Fruit fly (Drosophila melanogaster): ENCODE measurements around the gene CG18754.

The CG18754 gene

DNA sequence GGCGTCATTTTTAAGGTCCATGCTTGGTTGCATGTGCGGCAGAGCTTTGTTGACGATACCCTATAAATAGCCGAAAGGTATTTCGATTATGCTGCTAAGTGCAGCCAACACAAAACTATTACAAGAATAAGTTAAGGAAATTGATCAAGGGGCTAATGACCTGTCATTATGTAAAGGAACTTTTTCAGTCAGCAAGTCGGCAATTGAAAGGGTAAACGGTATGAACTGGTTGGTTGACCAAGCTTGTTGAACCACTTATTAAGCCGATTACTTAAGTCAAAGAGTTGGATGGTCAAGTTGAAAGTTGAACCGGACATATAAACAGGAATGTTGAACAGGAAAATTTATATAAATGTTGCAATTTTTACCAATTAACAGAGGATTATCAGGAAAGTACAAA lies 10.8 kb upstream of the CG18754 start:
- TF ChIP-seq CG12768 (GFP tag; optimal IDR thresholded peaks at IDR 0.05) (no peak), cic (GFP tag; optimal IDR thresholded peaks at IDR 0.05) (no peak), CG33017 (tag; optimal IDR thresholded peaks at IDR 0.05) (no peak), CG7101 (tag; optimal IDR thresholded peaks at IDR 0.05) (no peak), CG5204 (GFP tag; optimal IDR thresholded peaks at IDR 0.05) (no peak), CG11617 (GFP tag; optimal IDR thresholded peaks at IDR 0.05) (no peak), CG14711 (tag; optimal IDR thresholded peaks at IDR 0.05) (no peak), Hr96 (GFP tag; optimal IDR thresholded peaks at IDR 0.05) (no peak), kay (GFP tag; ENCODE audit: borderline replicate concordance) (no peak), CG1620 (GFP tag; optimal IDR thresholded peaks at IDR 0.05) (no peak), tj (GFP tag; optimal IDR thresholded peaks at IDR 0.05) (no peak), Mnt (GFP tag; optimal IDR thresholded peaks at IDR 0.05) (no peak), ovo (GFP tag; optimal IDR thresholded peaks at IDR 0.05) (no peak), pad (GFP tag; optimal IDR thresholded peaks at IDR 0.05) (no peak), bab1 (GFP tag; optimal IDR thresholded peaks at IDR 0.05) (no peak), Crg-1 (GFP tag; optimal IDR thresholded peaks at IDR 0.05) (no peak), cnc (optimal IDR thresholded peaks at IDR 0.05) (no peak), CG7045 (GFP tag; optimal IDR thresholded peaks at IDR 0.05) (no peak), toe (GFP tag; optimal IDR thresholded peaks at IDR 0.05) (no peak), Clk (GFP tag; optimal IDR thresholded peaks at IDR 0.05) (no peak)

DNA sequence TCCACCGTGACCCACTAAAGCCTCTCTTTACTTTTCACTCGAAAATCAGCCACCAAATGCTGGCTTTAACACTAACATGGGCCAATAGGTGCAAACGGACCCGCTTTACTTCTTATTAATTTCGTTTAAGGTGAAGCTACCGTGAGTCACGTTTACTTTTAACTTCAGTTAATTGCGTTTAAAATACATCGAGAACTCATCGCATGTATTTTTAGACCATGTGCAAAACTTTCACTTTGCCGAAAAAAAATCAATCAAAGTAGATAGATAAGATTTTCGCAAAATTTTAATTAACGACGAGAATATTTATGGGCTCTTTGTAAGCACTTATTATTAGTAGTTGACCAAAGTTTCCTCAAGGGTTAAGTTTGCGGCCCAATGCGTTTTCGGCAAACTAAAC lies 9.5 kb upstream of the CG18754 start:
- TF ChIP-seq bab1 (GFP tag; optimal IDR thresholded peaks at IDR 0.05): no peak
- no peak for TF ChIP-seq toe (GFP tag; optimal IDR thresholded peaks at IDR 0.05)
- TF ChIP-seq CG7045 (GFP tag; optimal IDR thresholded peaks at IDR 0.05): no peak
- TF ChIP-seq CG11617 (GFP tag; optimal IDR thresholded peaks at IDR 0.05): no peak
- TF ChIP-seq pad (GFP tag; optimal IDR thresholded peaks at IDR 0.05): no peak
- no peak for TF ChIP-seq cic (GFP tag; optimal IDR thresholded peaks at IDR 0.05)
- TF ChIP-seq CG14711 (tag; optimal IDR thresholded peaks at IDR 0.05): no peak
- no peak for TF ChIP-seq Crg-1 (GFP tag; optimal IDR thresholded peaks at IDR 0.05)
- no peak for TF ChIP-seq CG5204 (GFP tag; optimal IDR thresholded peaks at IDR 0.05)
- no peak for TF ChIP-seq ovo (GFP tag; optimal IDR thresholded peaks at IDR 0.05)
- TF ChIP-seq Mnt (GFP tag; optimal IDR thresholded peaks at IDR 0.05): no peak
- no peak for TF ChIP-seq CG33017 (tag; optimal IDR thresholded peaks at IDR 0.05)
- no peak for TF ChIP-seq Clk (GFP tag; optimal IDR thresholded peaks at IDR 0.05)
- TF ChIP-seq CG1620 (GFP tag; optimal IDR thresholded peaks at IDR 0.05): no peak
- TF ChIP-seq CG12768 (GFP tag; optimal IDR thresholded peaks at IDR 0.05): no peak

DNA sequence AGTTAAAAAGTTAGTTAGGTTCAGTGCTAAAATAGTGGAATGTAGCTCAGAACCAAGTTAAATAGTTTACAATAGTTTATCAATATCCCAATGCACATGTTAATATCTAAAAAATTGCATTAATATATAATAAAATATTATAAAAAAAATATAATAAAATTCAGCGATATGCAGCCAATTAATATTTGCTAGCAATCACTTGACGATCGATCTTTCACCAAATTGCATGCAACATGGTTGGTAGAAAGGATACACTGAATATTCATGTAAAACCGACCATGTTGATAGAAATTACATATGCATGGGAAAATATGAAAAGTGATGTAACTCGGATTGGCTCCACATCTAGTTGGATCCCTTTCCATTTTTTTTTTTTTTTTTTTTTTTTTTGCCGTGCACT lies 8.2 kb upstream of the CG18754 start:
- TF ChIP-seq CG5204 (GFP tag; optimal IDR thresholded peaks at IDR 0.05) (no peak), cnc (optimal IDR thresholded peaks at IDR 0.05) (no peak), tj (GFP tag; optimal IDR thresholded peaks at IDR 0.05) (no peak), CG33017 (tag; optimal IDR thresholded peaks at IDR 0.05) (no peak), Crg-1 (GFP tag; optimal IDR thresholded peaks at IDR 0.05) (no peak), kay (GFP tag; ENCODE audit: borderline replicate concordance) (peak; percentile 9), CG1620 (GFP tag; optimal IDR thresholded peaks at IDR 0.05) (no peak), pad (GFP tag; optimal IDR thresholded peaks at IDR 0.05) (no peak)

DNA sequence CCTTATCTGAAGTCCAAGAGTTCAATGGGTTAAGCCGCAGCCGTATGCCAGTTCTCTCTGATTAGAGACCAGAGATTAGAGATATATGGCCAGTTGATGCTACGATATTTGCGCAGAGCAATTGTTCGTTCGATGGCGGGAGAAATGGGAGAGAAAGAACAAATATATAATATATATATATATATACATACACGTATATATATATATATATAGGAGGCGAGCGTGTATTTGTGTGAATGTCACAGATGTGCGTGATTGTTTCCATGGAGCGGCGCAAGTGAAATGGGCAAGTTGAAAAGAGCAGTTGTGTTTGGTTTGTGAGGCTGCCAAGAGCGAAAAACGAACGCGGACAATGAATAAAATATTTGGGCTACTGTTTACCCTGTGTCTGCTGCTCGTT lies 6.8 kb upstream of the CG18754 start, which contains the start of gene GILT3:
GILT3 (plus strand) TSS at position 301 of the 400 bp plus-strand sequence.
- TF ChIP-seq tj (GFP tag; optimal IDR thresholded peaks at IDR 0.05) (no peak), CG5204 (GFP tag; optimal IDR thresholded peaks at IDR 0.05) (no peak), Clk (GFP tag; optimal IDR thresholded peaks at IDR 0.05) (no peak), kay (GFP tag; ENCODE audit: borderline replicate concordance) (no peak), CG12768 (GFP tag; optimal IDR thresholded peaks at IDR 0.05) (no peak), CG1620 (GFP tag; optimal IDR thresholded peaks at IDR 0.05) (no peak), cnc (optimal IDR thresholded peaks at IDR 0.05) (no peak), bab1 (GFP tag; optimal IDR thresholded peaks at IDR 0.05) (no peak), pad (GFP tag; optimal IDR thresholded peaks at IDR 0.05) (no peak), CG7045 (GFP tag; optimal IDR thresholded peaks at IDR 0.05) (no peak), cic (GFP tag; optimal IDR thresholded peaks at IDR 0.05) (no peak), toe (GFP tag; optimal IDR thresholded peaks at IDR 0.05) (no peak)

DNA sequence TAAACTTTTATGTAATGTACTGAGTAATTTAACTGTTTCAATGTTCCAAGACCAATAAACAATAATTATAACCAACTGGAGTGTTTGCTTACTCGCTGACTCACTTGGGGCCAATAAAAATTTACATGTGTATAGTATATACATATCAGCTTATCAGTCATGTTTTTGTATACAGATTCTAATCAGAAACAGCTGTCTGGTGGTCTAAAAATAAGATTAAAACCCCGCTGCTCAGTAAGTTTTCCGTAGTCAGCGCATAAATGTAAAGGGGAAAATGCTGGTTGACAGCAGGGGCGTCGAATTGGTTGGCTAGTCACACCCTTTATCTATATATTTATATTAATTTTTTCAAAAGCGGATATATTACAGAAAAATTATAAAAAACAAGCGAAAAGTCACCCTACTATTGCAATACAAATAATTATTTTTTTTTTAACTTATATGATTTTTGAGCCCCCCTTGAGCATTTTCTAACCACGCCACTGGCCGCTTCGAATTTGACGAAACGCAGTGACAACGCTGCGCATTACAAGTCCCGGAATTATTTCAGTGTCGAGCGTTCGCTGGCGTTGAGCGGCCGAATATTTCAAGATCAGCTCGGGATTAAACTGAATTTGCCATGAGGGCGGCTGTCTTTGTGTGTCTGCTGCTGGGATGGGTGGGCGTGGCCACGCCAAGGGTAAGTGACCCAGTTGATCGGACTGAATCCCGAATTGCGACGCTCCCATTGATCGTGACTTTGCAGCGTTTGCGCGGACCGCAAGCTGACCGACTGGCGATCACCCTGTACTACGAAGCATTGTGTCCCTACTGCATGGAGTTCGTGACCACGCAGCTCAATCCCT lies 5.3 kb upstream of the CG18754 start, which contains the start of gene GILT2:
GILT2 (plus strand) TSS at position 547 of the 845 bp plus-strand sequence.
- TF ChIP-seq Mnt (GFP tag; optimal IDR thresholded peaks at IDR 0.05): peak; percentile 77
- peak; percentile 89 for TF ChIP-seq CG33017 (tag; optimal IDR thresholded peaks at IDR 0.05)
- TF ChIP-seq toe (GFP tag; optimal IDR thresholded peaks at IDR 0.05): peak; percentile 81
- TF ChIP-seq CG11617 (GFP tag; optimal IDR thresholded peaks at IDR 0.05): peak; percentile 95
- peak; percentile 85 for TF ChIP-seq ovo (GFP tag; optimal IDR thresholded peaks at IDR 0.05)
- TF ChIP-seq CG1620 (GFP tag; optimal IDR thresholded peaks at IDR 0.05): peak; percentile 89
- peak; percentile 82 for TF ChIP-seq cic (GFP tag; optimal IDR thresholded peaks at IDR 0.05)
- TF ChIP-seq Hr96 (GFP tag; optimal IDR thresholded peaks at IDR 0.05): peak; percentile 79
- peak; percentile 97 for TF ChIP-seq bab1 (GFP tag; optimal IDR thresholded peaks at IDR 0.05)
- TF ChIP-seq tj (GFP tag; optimal IDR thresholded peaks at IDR 0.05): peak; percentile 94
- peak; percentile 85 for TF ChIP-seq CG5204 (GFP tag; optimal IDR thresholded peaks at IDR 0.05)
- TF ChIP-seq cnc (optimal IDR thresholded peaks at IDR 0.05): no peak
- peak; percentile 79 for TF ChIP-seq Crg-1 (GFP tag; optimal IDR thresholded peaks at IDR 0.05)
- TF ChIP-seq CG12768 (GFP tag; optimal IDR thresholded peaks at IDR 0.05): peak; percentile 97
- TF ChIP-seq CG7101 (tag; optimal IDR thresholded peaks at IDR 0.05): peak; percentile 93
- peak; percentile 95 for TF ChIP-seq CG7045 (GFP tag; optimal IDR thresholded peaks at IDR 0.05)
- peak; percentile 84 for TF ChIP-seq Clk (GFP tag; optimal IDR thresholded peaks at IDR 0.05)
- TF ChIP-seq pad (GFP tag; optimal IDR thresholded peaks at IDR 0.05): peak; percentile 94
- TF ChIP-seq CG14711 (tag; optimal IDR thresholded peaks at IDR 0.05): peak; percentile 90
- peak; percentile 95 for TF ChIP-seq kay (GFP tag; ENCODE audit: borderline replicate concordance)

All from whole organism, adult.